Fruit fly (Drosophila melanogaster) whole organism, embryonic: ENCODE measurements around the gene CG43867.
A peak's percentile ranks its signal among the peaks of the same experiment; 100 is the strongest.

Source experiments
- Ada2b ChIP-seq: fragments of 200-800 bp; sonication (Bioruptor generic); IDR thresholded peaks from 2 replicates; pipeline ENCODE4 v1.3.6; 2022; ENCODE audit warnings: missing biosample characterization, missing genetic modification characterization
- Antp ChIP-seq: fragments of 200-800 bp; sonication (Bioruptor generic); optimal IDR thresholded peaks from 3 replicates; lab custom pipeline; 2016; ENCODE audit warnings: missing biosample characterization, missing genetic modification characterization
- Bteb2 ChIP-seq: fragments of 200-800 bp; sonication (Bioruptor generic); optimal IDR thresholded peaks from 2 replicates; lab custom pipeline; 2016; ENCODE audit warnings: missing biosample characterization, missing genetic modification characterization
- C15 ChIP-seq: fragments of 200-800 bp; sonication (Bioruptor generic); IDR thresholded peaks from 3 replicates; pipeline ENCODE4 v1.3.6; 2022; ENCODE audit warnings: missing biosample characterization, missing genetic modification characterization
- CG10366 ChIP-seq: fragments of 200-800 bp; sonication (Bioruptor generic); IDR thresholded peaks from 2 replicates; pipeline ENCODE4 v1.3.6; 2022; ENCODE audit warnings: missing biosample characterization, missing genetic modification characterization
- CG10979 ChIP-seq: fragments of 200-800 bp; sonication (Bioruptor generic); optimal IDR thresholded peaks from 2 replicates; lab custom pipeline; 2018; ENCODE audit warnings: missing biosample characterization, mild to moderate bottlenecking, missing genetic modification characterization, moderate library complexity
- CG11696 ChIP-seq: fragments of 200-800 bp; sonication (Bioruptor generic); IDR thresholded peaks from 2 replicates; pipeline ENCODE4 v1.3.6; 2022; ENCODE audit warnings: missing biosample characterization, missing genetic modification characterization
- CG13123 ChIP-seq: fragments of 200-800 bp; sonication (Bioruptor generic); optimal IDR thresholded peaks from 2 replicates; lab custom pipeline; 2016; ENCODE audit warnings: missing biosample characterization, missing genetic modification characterization
- CG1603 ChIP-seq: fragments of 200-800 bp; sonication (Bioruptor generic); optimal IDR thresholded peaks from 2 replicates; lab custom pipeline; 2019; ENCODE audit warnings: missing biosample characterization, mild to moderate bottlenecking, missing genetic modification characterization, moderate library complexity
- CG2202 ChIP-seq: fragments of 200-800 bp; sonication (Bioruptor generic); optimal IDR thresholded peaks from 2 replicates; lab custom pipeline; 2018; ENCODE audit warnings: missing biosample characterization, mild to moderate bottlenecking, missing genetic modification characterization
- CG34422 ChIP-seq: fragments of 200-800 bp; sonication (Bioruptor generic); IDR thresholded peaks from 3 replicates; pipeline ENCODE4 v1.3.6; 2022; ENCODE audit warnings: missing biosample characterization, missing genetic modification characterization
- CG4424 ChIP-seq: fragments of 200-800 bp; sonication (Bioruptor generic); optimal IDR thresholded peaks from 3 replicates; lab custom pipeline; 2016; ENCODE audit warnings: missing biosample characterization, missing genetic modification characterization
- CG4707 ChIP-seq: fragments of 200-800 bp; sonication (Bioruptor generic); optimal IDR thresholded peaks from 2 replicates; lab custom pipeline; 2018; ENCODE audit warnings: missing biosample characterization, mild to moderate bottlenecking, missing genetic modification characterization, moderate library complexity
- CG6654 ChIP-seq: fragments of 200-800 bp; sonication (Bioruptor generic); optimal IDR thresholded peaks from 2 replicates; lab custom pipeline; 2017; ENCODE audit warnings: missing biosample characterization, mild to moderate bottlenecking, missing genetic modification characterization
- CG7928 ChIP-seq: fragments of 200-800 bp; sonication (Bioruptor generic); optimal IDR thresholded peaks from 2 replicates; lab custom pipeline; 2017; ENCODE audit warnings: missing biosample characterization, mild to moderate bottlenecking, missing genetic modification characterization
- CG8944 ChIP-seq: fragments of 200-800 bp; sonication (Bioruptor generic); optimal IDR thresholded peaks from 3 replicates; lab custom pipeline; 2016; ENCODE audit warnings: missing biosample characterization, missing genetic modification characterization
- Camta ChIP-seq: fragments of 200-800 bp; sonication (Bioruptor generic); optimal IDR thresholded peaks from 2 replicates; lab custom pipeline; 2016; ENCODE audit warnings: missing biosample characterization, missing genetic modification characterization
- Dip2 ChIP-seq: fragments of 200-800 bp; sonication (Bioruptor generic); IDR thresholded peaks from 2 replicates; pipeline ENCODE4 v1.3.6; 2022; ENCODE audit warnings: missing biosample characterization, missing genetic modification characterization
- Dref ChIP-seq: fragments of 200-800 bp; sonication (Bioruptor generic); IDR thresholded peaks from 2 replicates; pipeline ENCODE4 v1.3.6; 2022; ENCODE audit warnings: missing biosample characterization, missing genetic modification characterization
- Fer1 ChIP-seq: fragments of 200-800 bp; sonication (Bioruptor generic); optimal IDR thresholded peaks from 2 replicates; lab custom pipeline; 2017; ENCODE audit warnings: missing biosample characterization, mild to moderate bottlenecking, missing genetic modification characterization
- HLHmδ ChIP-seq: fragments of 200-800 bp; sonication (Bioruptor generic); optimal IDR thresholded peaks from 2 replicates; lab custom pipeline; 2018; ENCODE audit warnings: missing biosample characterization, mild to moderate bottlenecking, missing genetic modification characterization, moderate library complexity
- HmgD ChIP-seq: fragments of 200-800 bp; sonication (Bioruptor generic); optimal IDR thresholded peaks from 3 replicates; lab custom pipeline; 2016; ENCODE audit warnings: missing biosample characterization, missing genetic modification characterization
- Hr3 ChIP-seq: fragments of 200-800 bp; sonication (Bioruptor generic); optimal IDR thresholded peaks from 3 replicates; lab custom pipeline; 2016; ENCODE audit warnings: missing biosample characterization, missing genetic modification characterization
- Hr39 ChIP-seq: fragments of >200 bp; optimal IDR thresholded peaks from 2 replicates; lab custom pipeline; 2017
- Kr ChIP-seq: fragments of 200-800 bp; sonication (Bioruptor generic); optimal IDR thresholded peaks from 2 replicates; lab custom pipeline; 2017; ENCODE audit warnings: missing biosample characterization, mild to moderate bottlenecking, missing genetic modification characterization
- Meics ChIP-seq: fragments of 200-800 bp; sonication (Bioruptor generic); optimal IDR thresholded peaks from 2 replicates; lab custom pipeline; 2017; ENCODE audit warnings: missing biosample characterization, mild to moderate bottlenecking, missing genetic modification characterization
- Mes4 ChIP-seq: fragments of 200-800 bp; sonication (Bioruptor generic); optimal IDR thresholded peaks from 2 replicates; lab custom pipeline; 2016; ENCODE audit warnings: missing biosample characterization, missing genetic modification characterization
- Ptx1 ChIP-seq: fragments of 200-800 bp; sonication (Bioruptor generic); IDR thresholded peaks from 2 replicates; pipeline ENCODE4 v1.3.6; 2022; ENCODE audit warnings: missing biosample characterization, missing genetic modification characterization
- Ravus ChIP-seq: fragments of 200-800 bp; sonication (Bioruptor generic); IDR thresholded peaks from 2 replicates; pipeline ENCODE4 v1.3.6; 2022; ENCODE audit warnings: missing biosample characterization, missing genetic modification characterization
- Side ChIP-seq: fragments of 200-800 bp; sonication (Bioruptor generic); optimal IDR thresholded peaks from 2 replicates; lab custom pipeline; 2016; ENCODE audit warnings: missing biosample characterization, missing genetic modification characterization
- Vsx1 ChIP-seq: fragments of 200-800 bp; sonication (Bioruptor generic); optimal IDR thresholded peaks from 2 replicates; lab custom pipeline; 2017; ENCODE audit warnings: missing biosample characterization, mild to moderate bottlenecking, missing genetic modification characterization, missing genetic modification reagents
- al ChIP-seq: fragments of 200-800 bp; sonication (Bioruptor generic); IDR thresholded peaks from 2 replicates; pipeline ENCODE4 v1.3.6; 2022; ENCODE audit warnings: missing biosample characterization, missing genetic modification characterization
- bbx ChIP-seq: fragments of 200-800 bp; sonication (Bioruptor generic); IDR thresholded peaks from 2 replicates; pipeline ENCODE4 v1.3.6; 2022; ENCODE audit warnings: missing biosample characterization, missing genetic modification characterization; ENCODE audit not compliant: partially characterized antibody
- bsh ChIP-seq, 2 experiments: fragments of 200-800 bp; sonication (Bioruptor generic); optimal IDR thresholded peaks; 2 replicates each; lab custom pipeline; 2017 to 2018; ENCODE audit warnings: mild to moderate bottlenecking in 2 of 2, missing biosample characterization in 2 of 2, missing genetic modification characterization in 2 of 2, moderate library complexity in 1 of 2
- corto ChIP-seq: fragments of 200-800 bp; sonication (Bioruptor generic); optimal IDR thresholded peaks from 2 replicates; lab custom pipeline; 2016; ENCODE audit warnings: missing biosample characterization, mild to moderate bottlenecking, missing genetic modification characterization, moderate library complexity
- eyg ChIP-seq: fragments of 200-800 bp; sonication (Bioruptor generic); optimal IDR thresholded peaks from 3 replicates; lab custom pipeline; 2016; ENCODE audit warnings: missing biosample characterization, missing genetic modification characterization
- gcm2 ChIP-seq: fragments of 200-800 bp; sonication (Bioruptor generic); optimal IDR thresholded peaks from 2 replicates; lab custom pipeline; 2016; ENCODE audit warnings: missing biosample characterization, missing genetic modification characterization
- hkb ChIP-seq, 2 experiments: fragments of 200-800 bp in 1 of 2; fragments of >200 bp in 1 of 2; sonication (Bioruptor generic) in 1 of 2; IDR thresholded peaks in 1 of 2; optimal IDR thresholded peaks in 1 of 2; 2 replicates each; pipeline versions ENCODE4 v1.3.6 to Lab custom; 2017 to 2022; ENCODE audit warnings: missing biosample characterization in 1 of 2, missing genetic modification characterization in 1 of 2
- jumu ChIP-seq: fragments of 200-800 bp; sonication (Bioruptor generic); optimal IDR thresholded peaks from 3 replicates; lab custom pipeline; 2016; ENCODE audit warnings: missing biosample characterization, missing genetic modification characterization
- kah ChIP-seq: fragments of 200-800 bp; sonication (Bioruptor generic); optimal IDR thresholded peaks from 2 replicates; lab custom pipeline; 2018; ENCODE audit warnings: missing biosample characterization, mild to moderate bottlenecking, missing genetic modification characterization
- org-1 ChIP-seq: fragments of 200-800 bp; sonication (Bioruptor generic); optimal IDR thresholded peaks from 2 replicates; lab custom pipeline; 2017; ENCODE audit warnings: missing biosample characterization, missing genetic modification characterization
- run ChIP-seq: fragments of 200-800 bp; sonication (Bioruptor generic); optimal IDR thresholded peaks from 3 replicates; lab custom pipeline; 2018; ENCODE audit warnings: missing biosample characterization, mild to moderate bottlenecking, missing genetic modification characterization
- sd ChIP-seq: fragments of 200-800 bp; sonication (Bioruptor generic); optimal IDR thresholded peaks from 3 replicates; lab custom pipeline; 2018; ENCODE audit warnings: missing biosample characterization, mild to moderate bottlenecking, missing genetic modification characterization, moderate library complexity
- sens ChIP-seq: fragments of 200-800 bp; sonication (Bioruptor generic); peaks from one replicate; lab custom pipeline; 2016; ENCODE audit warnings: missing biosample characterization, missing genetic modification characterization
- sqz ChIP-seq: fragments of 200-800 bp; sonication (Bioruptor generic); optimal IDR thresholded peaks from 3 replicates; lab custom pipeline; 2018; ENCODE audit warnings: missing biosample characterization, mild to moderate bottlenecking, missing genetic modification characterization
- ssp ChIP-seq: fragments of 200-800 bp; sonication (Bioruptor generic); IDR thresholded peaks from 2 replicates; pipeline ENCODE4 v1.3.6; 2022; ENCODE audit warnings: missing biosample characterization, missing genetic modification characterization
- toy ChIP-seq: fragments of 200-800 bp; sonication (Bioruptor generic); IDR thresholded peaks from 2 replicates; pipeline ENCODE4 v1.3.6; 2022; ENCODE audit warnings: missing biosample characterization, missing genetic modification characterization
- z ChIP-seq: fragments of 200-800 bp; sonication (Bioruptor generic); IDR thresholded peaks from 3 replicates; pipeline ENCODE4 v1.3.6; 2022; ENCODE audit warnings: missing biosample characterization, missing genetic modification characterization

CG43867 gene

DNA sequence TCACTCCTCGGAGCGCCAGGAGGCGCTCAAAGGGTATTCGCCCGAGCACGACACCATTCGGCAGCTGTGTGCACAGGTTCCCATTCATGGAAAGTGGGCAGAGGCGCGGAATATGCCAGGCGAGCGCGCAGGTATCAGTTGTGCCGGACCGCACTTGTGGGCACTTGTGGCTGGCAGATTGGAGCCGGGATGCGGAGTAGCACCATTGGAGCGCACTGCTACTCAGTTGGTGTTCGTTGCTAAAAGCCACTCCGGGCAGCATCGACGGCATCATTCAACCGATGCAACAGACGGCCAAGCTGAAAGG, 8.1 kb upstream of the CG43867 start:
- TF ChIP-seq Hr39 (lab: Kevin White, UChicago) (peak; percentile 91), Kr (GFP tag; lab: Kevin White, UChicago) (no peak)

dm6 chrX:935049-935900, 7.5 kb upstream of the CG43867 start, which contains the start of gene TRAM:
Gene TRAM (plus strand): TSS chrX:935232.
- peak; percentile 99 for TF ChIP-seq al
- peak; percentile 29 for TF ChIP-seq HLHmδ (GFP tag; lab: Kevin White, UChicago)
- TF ChIP-seq ssp (GFP tag; lab: Robert Waterston, UW): peak; percentile 94
- peak; percentile 99 for TF ChIP-seq Antp (GFP tag; lab: Kevin White, UChicago)
- peak; percentile 98 for TF ChIP-seq toy (GFP tag; lab: Robert Waterston, UW)
- TF ChIP-seq org-1 (GFP tag; lab: Kevin White, UChicago): peak; percentile 99
- TF ChIP-seq CG2202 (tag; lab: Kevin White, UChicago): peak; percentile 96
- peak; percentile 95 for TF ChIP-seq gcm2 (GFP tag; lab: Kevin White, UChicago)
- TF ChIP-seq Vsx1: peak; percentile 94
- TF ChIP-seq Bteb2 (GFP tag; lab: Kevin White, UChicago): peak; percentile 95
- TF ChIP-seq Ada2b (GFP tag; lab: Robert Waterston, UW): peak; percentile 98
- TF ChIP-seq CG7928 (GFP tag; lab: Kevin White, UChicago): peak; percentile 100
- peak; percentile 96 for TF ChIP-seq Ravus
- peak; percentile 96 for TF ChIP-seq eyg (GFP tag; lab: Kevin White, UChicago)
- TF ChIP-seq Dref: peak; percentile 49; the same call in 1 of the 2 replicates
- peak; percentile 92 for TF ChIP-seq CG11696 (GFP tag; lab: Robert Waterston, UW)
- peak; percentile 98 for TF ChIP-seq Fer1 (GFP tag; lab: Kevin White, UChicago)
- TF ChIP-seq HmgD (GFP tag; lab: Kevin White, UChicago): peak; percentile 98
- peak; percentile 89 for TF ChIP-seq run (tag; lab: Kevin White, UChicago)
- no peak for TF ChIP-seq hkb (optimal IDR thresholded peaks at IDR 0.05; lab: Kevin White, UChicago)
- TF ChIP-seq hkb (GFP tag; IDR thresholded peaks at IDR 0.05; lab: Robert Waterston, UW): peak; percentile 99
- TF ChIP-seq CG8944 (GFP tag; lab: Kevin White, UChicago): peak; percentile 99
- peak; percentile 94 to 98 for TF ChIP-seq bsh (GFP tag; optimal IDR thresholded peaks at IDR 0.05; lab: Kevin White, UChicago)
- peak; percentile 97 for TF ChIP-seq Hr3
- TF ChIP-seq C15 (GFP tag; lab: Robert Waterston, UW): peak; percentile 97
- peak; percentile 99 for TF ChIP-seq CG10366 (GFP tag; lab: Robert Waterston, UW)
- peak; percentile 94 for TF ChIP-seq kah (GFP tag; lab: Kevin White, UChicago)
- no peak for TF ChIP-seq corto
- peak; percentile 90 for TF ChIP-seq sd (tag; lab: Kevin White, UChicago)
- peak; percentile 79 for TF ChIP-seq bbx (GFP tag; lab: Robert Waterston, UW)
- peak; percentile 99 for TF ChIP-seq Ptx1
- TF ChIP-seq Mes4 (GFP tag; lab: Kevin White, UChicago): peak; percentile 98
- peak; percentile 99 for TF ChIP-seq jumu (GFP tag; lab: Kevin White, UChicago)
- no peak for TF ChIP-seq sqz (GFP tag; lab: Kevin White, UChicago)
- peak; percentile 91 for TF ChIP-seq CG4707
- TF ChIP-seq CG1603 (tag; lab: Kevin White, UChicago): peak; percentile 97
- peak; percentile 77 for TF ChIP-seq Dip2 (GFP tag; lab: Robert Waterston, UW)
- TF ChIP-seq CG10979: peak; percentile 97
- peak; percentile 91 for TF ChIP-seq CG6654 (GFP tag; lab: Kevin White, UChicago)
- peak; percentile 78; the same call in 2 of the 3 replicates for TF ChIP-seq z (GFP tag; lab: Robert Waterston, UW)
- TF ChIP-seq CG4424 (GFP tag; lab: Kevin White, UChicago): peak; percentile 98
- peak; percentile 96 for TF ChIP-seq CG13123 (GFP tag; lab: Kevin White, UChicago)
- peak; percentile 99 for TF ChIP-seq sens (GFP tag; lab: Kevin White, UChicago)
- TF ChIP-seq Side: peak; percentile 98
- peak; percentile 97 for TF ChIP-seq Camta (GFP tag; lab: Kevin White, UChicago)
- peak; percentile 99 for TF ChIP-seq CG34422 (GFP tag; lab: Robert Waterston, UW)
- peak; percentile 98 for TF ChIP-seq Meics (GFP tag; lab: Kevin White, UChicago)
